Fruit fly (Drosophila melanogaster) whole organism, wandering third instar larva: ENCODE results near the gene CG6276.

Experiments
- Abd-B ChIP-seq: fragments of >200 bp; optimal IDR thresholded peaks from 2 replicates; lab custom pipeline; 2017; ENCODE audit warnings: missing biosample characterization, missing genetic modification characterization
- Hr78 ChIP-seq: fragments of >200 bp; optimal IDR thresholded peaks from 2 replicates; lab custom pipeline; 2017; ENCODE audit warnings: missing biosample characterization, missing genetic modification characterization
- Sp1 ChIP-seq: fragments of 200-800 bp; sonication (Bioruptor generic); optimal IDR thresholded peaks from 3 replicates; lab custom pipeline; 2019; ENCODE audit warnings: missing biosample characterization, mild to moderate bottlenecking, missing genetic modification characterization, moderate library complexity

DNA sequence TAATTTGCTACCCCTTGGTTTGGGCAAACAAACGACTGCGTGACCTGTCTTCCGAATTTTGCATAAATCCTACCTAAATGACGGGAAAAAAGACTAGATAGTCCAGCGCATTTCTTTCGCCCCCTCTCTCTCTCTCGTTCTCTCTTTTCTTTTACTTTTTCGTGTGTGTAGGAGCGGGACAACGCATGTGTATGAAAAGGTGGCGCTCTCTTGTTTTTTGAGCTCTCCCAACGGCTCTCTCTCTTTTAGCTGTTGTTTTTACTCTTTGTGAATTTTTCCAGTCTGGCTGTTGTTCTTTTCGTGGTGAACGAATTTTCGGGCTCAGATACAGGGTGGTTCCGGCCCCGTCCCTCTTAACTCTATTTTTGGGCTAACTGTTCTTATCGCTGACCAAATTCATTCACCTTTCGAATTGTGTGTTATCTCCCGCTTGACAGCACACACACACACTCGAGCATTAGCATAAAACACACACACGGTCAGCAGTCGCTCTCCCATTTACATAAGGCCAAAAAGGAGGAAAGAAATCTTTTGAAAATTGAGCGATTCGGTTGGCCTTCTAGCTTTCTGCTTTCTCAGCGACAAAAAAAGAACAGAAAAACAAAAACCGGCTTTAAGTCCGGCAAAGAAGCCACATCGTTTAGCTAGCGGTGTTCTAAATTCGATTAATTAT is 28.2 kb downstream of the CG6276 start:
- TF ChIP-seq Hr78 (GFP tag; lab: Kevin White, UChicago): no peak
- TF ChIP-seq Abd-B (GFP tag; lab: Kevin White, UChicago): no peak
- peak; percentile 34 for TF ChIP-seq Sp1 (GFP tag; lab: Kevin White, UChicago)
